Fruit fly (Drosophila melanogaster) whole organism, embryonic: Measurements from ENCODE around the gene toy.

ENCODE experiments used
- ATbp ChIP-seq: fragments of 200-800 bp; sonication (Bioruptor generic); optimal IDR thresholded peaks from 2 replicates; lab custom pipeline; 2017; ENCODE audit warnings: missing biosample characterization, mild to moderate bottlenecking, missing genetic modification characterization, missing genetic modification reagents
- Abd-B ChIP-seq: fragments of 200-800 bp; sonication (Bioruptor generic); optimal IDR thresholded peaks from 2 replicates; lab custom pipeline; 2018; ENCODE audit warnings: missing biosample characterization, mild to moderate bottlenecking, missing genetic modification characterization, moderate library complexity
- BtbVII ChIP-seq: fragments of 200-800 bp; sonication (Bioruptor generic); optimal IDR thresholded peaks from 3 replicates; lab custom pipeline; 2017; ENCODE audit warnings: missing biosample characterization, mild to moderate bottlenecking, missing genetic modification characterization
- CG10147 ChIP-seq: fragments of 200-800 bp; sonication (Bioruptor generic); optimal IDR thresholded peaks from 2 replicates; lab custom pipeline; 2019; ENCODE audit warnings: missing biosample characterization, mild to moderate bottlenecking, missing genetic modification characterization, moderate library complexity
- CG10321 ChIP-seq: fragments of 200-800 bp; sonication (Bioruptor generic); IDR thresholded peaks from 2 replicates; pipeline ENCODE4 v1.3.6; 2022; ENCODE audit warnings: missing biosample characterization, missing genetic modification characterization
- CG10959 ChIP-seq: fragments of 200-800 bp; sonication (Bioruptor generic); IDR thresholded peaks from 2 replicates; pipeline ENCODE4 v1.3.6; 2022; ENCODE audit warnings: missing biosample characterization, missing genetic modification characterization
- CG12219 ChIP-seq: fragments of 200-800 bp; sonication (Bioruptor generic); optimal IDR thresholded peaks from 3 replicates; lab custom pipeline; 2018; ENCODE audit warnings: missing biosample characterization, mild to moderate bottlenecking, missing genetic modification characterization
- CG12744 ChIP-seq: fragments of 200-800 bp; sonication (Bioruptor generic); optimal IDR thresholded peaks from 2 replicates; lab custom pipeline; 2016; ENCODE audit warnings: missing biosample characterization, missing genetic modification characterization
- CG13296 ChIP-seq: fragments of 200-800 bp; sonication (Bioruptor generic); optimal IDR thresholded peaks from 3 replicates; lab custom pipeline; 2018; ENCODE audit warnings: missing biosample characterization, mild to moderate bottlenecking, missing genetic modification characterization
- CG14860 ChIP-seq: fragments of 200-800 bp; sonication (Bioruptor generic); IDR thresholded peaks from 3 replicates; pipeline ENCODE4 v1.3.6; 2022; ENCODE audit warnings: missing biosample characterization, missing genetic modification characterization; ENCODE audit not compliant: partially characterized antibody
- CG1647 ChIP-seq: fragments of 200-800 bp; sonication (Bioruptor generic); optimal IDR thresholded peaks from 3 replicates; lab custom pipeline; 2016; ENCODE audit warnings: missing biosample characterization, missing genetic modification characterization
- CG17359 ChIP-seq: fragments of 200-800 bp; sonication (Bioruptor generic); optimal IDR thresholded peaks from 3 replicates; lab custom pipeline; 2018; ENCODE audit warnings: missing biosample characterization, mild to moderate bottlenecking, missing genetic modification characterization, moderate library complexity
- CG17568 ChIP-seq: fragments of 200-800 bp; sonication (Bioruptor generic); optimal IDR thresholded peaks from 2 replicates; lab custom pipeline; 2018; ENCODE audit warnings: missing biosample characterization, mild to moderate bottlenecking, missing genetic modification characterization, moderate library complexity
- CG18011 ChIP-seq: fragments of 200-800 bp; sonication (Bioruptor generic); optimal IDR thresholded peaks from 2 replicates; lab custom pipeline; 2017; ENCODE audit warnings: missing biosample characterization, missing genetic modification characterization, mild to moderate bottlenecking, moderate library complexity, missing genotype
- CG18764 ChIP-seq: fragments of 200-800 bp; sonication (Bioruptor generic); optimal IDR thresholded peaks from 3 replicates; lab custom pipeline; 2016; ENCODE audit warnings: missing biosample characterization, missing genetic modification characterization
- CG2199 ChIP-seq: fragments of 200-800 bp; sonication (Bioruptor generic); IDR thresholded peaks from 3 replicates; pipeline ENCODE4 v1.3.6; 2022; ENCODE audit warnings: missing biosample characterization, missing genetic modification characterization
- CG2712 ChIP-seq: fragments of 200-800 bp; optimal IDR thresholded peaks from 3 replicates; lab custom pipeline; 2019; ENCODE audit warnings: missing biosample characterization, mild to moderate bottlenecking, missing genetic modification characterization, moderate library complexity
- CG2875 ChIP-seq: fragments of 200-800 bp; sonication (Bioruptor generic); optimal IDR thresholded peaks from 2 replicates; lab custom pipeline; 2017; ENCODE audit warnings: missing biosample characterization, mild to moderate bottlenecking, missing genetic modification characterization, missing genetic modification reagents
- CG34422 ChIP-seq: fragments of 200-800 bp; sonication (Bioruptor generic); IDR thresholded peaks from 3 replicates; pipeline ENCODE4 v1.3.6; 2022; ENCODE audit warnings: missing biosample characterization, missing genetic modification characterization
- CG6791 ChIP-seq: fragments of 200-800 bp; sonication (Bioruptor generic); IDR thresholded peaks from 3 replicates; pipeline ENCODE4 v1.3.6; 2022; ENCODE audit warnings: missing biosample characterization, missing genetic modification characterization; ENCODE audit not compliant: partially characterized antibody
- CG6854 ChIP-seq: fragments of 200-800 bp; sonication (Bioruptor generic); optimal IDR thresholded peaks from 3 replicates; lab custom pipeline; 2017; ENCODE audit warnings: missing biosample characterization, mild to moderate bottlenecking, missing genetic modification characterization
- CG7372 ChIP-seq: fragments of 200-800 bp; sonication (Bioruptor generic); IDR thresholded peaks from 2 replicates; pipeline ENCODE4 v1.3.6; 2022; ENCODE audit warnings: missing biosample characterization, missing genetic modification characterization
- CG7987 ChIP-seq: fragments of 200-800 bp; sonication (Bioruptor generic); optimal IDR thresholded peaks from 2 replicates; lab custom pipeline; 2018; ENCODE audit warnings: missing biosample characterization, mild to moderate bottlenecking, missing genetic modification characterization, moderate library complexity
- CG8359 ChIP-seq: fragments of 200-800 bp; sonication (Bioruptor generic); optimal IDR thresholded peaks from 2 replicates; lab custom pipeline; 2017; ENCODE audit warnings: missing biosample characterization, mild to moderate bottlenecking, missing genetic modification characterization, borderline replicate concordance
- E2f1 ChIP-seq: fragments of 200-800 bp; sonication (Bioruptor generic); IDR thresholded peaks from 2 replicates; pipeline ENCODE4 v1.3.6; 2022; ENCODE audit warnings: missing biosample characterization, missing genetic modification characterization
- Hr78 ChIP-seq, 2 experiments: fragments of 200-800 bp in 1 of 2; fragments of >200 bp in 1 of 2; sonication (Bioruptor generic) in 1 of 2; optimal IDR thresholded peaks; 2 replicates each; lab custom pipeline; 2017 to 2019; ENCODE audit warnings: missing biosample characterization in 2 of 2, missing genetic modification characterization in 2 of 2, mild to moderate bottlenecking in 1 of 2, moderate library complexity in 1 of 2
- Kr ChIP-seq: fragments of 200-800 bp; sonication (Bioruptor generic); optimal IDR thresholded peaks from 2 replicates; lab custom pipeline; 2017; ENCODE audit warnings: missing biosample characterization, mild to moderate bottlenecking, missing genetic modification characterization
- Mad ChIP-seq: fragments of 200-800 bp; sonication (Bioruptor generic); optimal IDR thresholded peaks from 2 replicates; lab custom pipeline; 2016; ENCODE audit warnings: missing biosample characterization, missing genetic modification characterization
- PHDP ChIP-seq: fragments of 200-800 bp; sonication (Bioruptor generic); optimal IDR thresholded peaks from 3 replicates; lab custom pipeline; 2018; ENCODE audit warnings: missing biosample characterization, mild to moderate bottlenecking, missing genetic modification characterization, moderate library complexity
- Poxn ChIP-seq: fragments of 200-800 bp; sonication (Bioruptor generic); IDR thresholded peaks from 2 replicates; pipeline ENCODE4 v1.3.6; 2022; ENCODE audit warnings: missing biosample characterization, missing genetic modification characterization
- Sry-β ChIP-seq: fragments of 200-800 bp; sonication (Bioruptor generic); optimal IDR thresholded peaks from 2 replicates; lab custom pipeline; 2018; ENCODE audit warnings: missing biosample characterization, mild to moderate bottlenecking, missing genetic modification characterization, moderate library complexity
- Vsx1 ChIP-seq: fragments of 200-800 bp; sonication (Bioruptor generic); optimal IDR thresholded peaks from 2 replicates; lab custom pipeline; 2017; ENCODE audit warnings: missing biosample characterization, mild to moderate bottlenecking, missing genetic modification characterization, missing genetic modification reagents
- ap ChIP-seq: fragments of 200-800 bp; sonication (Bioruptor generic); IDR thresholded peaks from 2 replicates; pipeline ENCODE4 v1.3.6; 2022; ENCODE audit warnings: missing biosample characterization, missing genetic modification characterization
- crc ChIP-seq: fragments of 200-800 bp; sonication (Bioruptor generic); optimal IDR thresholded peaks from 2 replicates; lab custom pipeline; 2016; ENCODE audit warnings: missing biosample characterization, missing genetic modification characterization
- croc ChIP-seq: fragments of 200-800 bp; sonication (Bioruptor generic); conservative IDR thresholded peaks from 3 replicates; pipeline ENCODE4 v1.3.6; 2022; ENCODE audit warnings: missing biosample characterization, missing genetic modification characterization
- dmrt99B ChIP-seq: fragments of 200-800 bp; sonication (Bioruptor generic); optimal IDR thresholded peaks from 2 replicates; lab custom pipeline; 2018; ENCODE audit warnings: missing biosample characterization, mild to moderate bottlenecking, missing genetic modification characterization, moderate library complexity
- mld ChIP-seq: fragments of 200-800 bp; sonication (Bioruptor generic); IDR thresholded peaks from 3 replicates; pipeline ENCODE4 v1.3.6; 2022; ENCODE audit warnings: missing biosample characterization, missing genetic modification characterization; ENCODE audit not compliant: partially characterized antibody
- otp ChIP-seq: fragments of 200-800 bp; sonication (Bioruptor generic); IDR thresholded peaks from 3 replicates; pipeline ENCODE4, ENCODE4 v1.3.6; 2022; ENCODE audit warnings: missing biosample characterization, missing genetic modification characterization
- scrt ChIP-seq: fragments of 200-800 bp; sonication (Bioruptor generic); optimal IDR thresholded peaks from 2 replicates; lab custom pipeline; 2018; ENCODE audit warnings: missing biosample characterization, mild to moderate bottlenecking, missing genetic modification characterization, moderate library complexity
- sd ChIP-seq: fragments of 200-800 bp; sonication (Bioruptor generic); optimal IDR thresholded peaks from 3 replicates; lab custom pipeline; 2018; ENCODE audit warnings: missing biosample characterization, mild to moderate bottlenecking, missing genetic modification characterization, moderate library complexity
- sisA ChIP-seq: fragments of 200-800 bp; sonication (Bioruptor generic); IDR thresholded peaks from 2 replicates; pipeline ENCODE4 v1.3.6; 2022; ENCODE audit warnings: missing biosample characterization, missing genetic modification characterization
- stc ChIP-seq: fragments of 200-800 bp; sonication (Bioruptor generic); IDR thresholded peaks from 2 replicates; pipeline ENCODE4 v1.3.6; 2022; ENCODE audit warnings: missing biosample characterization, missing genetic modification characterization
- tgo ChIP-seq: fragments of 200-800 bp; sonication (Bioruptor generic); IDR thresholded peaks from 3 replicates; pipeline ENCODE4 v1.3.6; 2022; ENCODE audit warnings: missing biosample characterization, missing genetic modification characterization
- toy ChIP-seq: fragments of 200-800 bp; sonication (Bioruptor generic); IDR thresholded peaks from 2 replicates; pipeline ENCODE4 v1.3.6; 2022; ENCODE audit warnings: missing biosample characterization, missing genetic modification characterization
- trem ChIP-seq: fragments of 200-800 bp; optimal IDR thresholded peaks from 3 replicates; lab custom pipeline; 2019; ENCODE audit warnings: missing biosample characterization, mild to moderate bottlenecking, missing genetic modification characterization, moderate library complexity
- ttk ChIP-seq: fragments of 200-800 bp; sonication (Bioruptor generic); IDR thresholded peaks from 2 replicates; pipeline ENCODE4 v2.1.2; 2022; ENCODE audit warnings: missing biosample characterization, missing genetic modification characterization
- unpg ChIP-seq: fragments of 200-800 bp; sonication (Bioruptor generic); optimal IDR thresholded peaks from 3 replicates; lab custom pipeline; 2018; ENCODE audit warnings: missing biosample characterization, mild to moderate bottlenecking, missing genetic modification characterization, moderate library complexity
- usp ChIP-seq: fragments of >200 bp; optimal IDR thresholded peaks from 2 replicates; lab custom pipeline; 2017; ENCODE audit warnings: missing biosample characterization, missing genetic modification characterization

The toy gene

DNA sequence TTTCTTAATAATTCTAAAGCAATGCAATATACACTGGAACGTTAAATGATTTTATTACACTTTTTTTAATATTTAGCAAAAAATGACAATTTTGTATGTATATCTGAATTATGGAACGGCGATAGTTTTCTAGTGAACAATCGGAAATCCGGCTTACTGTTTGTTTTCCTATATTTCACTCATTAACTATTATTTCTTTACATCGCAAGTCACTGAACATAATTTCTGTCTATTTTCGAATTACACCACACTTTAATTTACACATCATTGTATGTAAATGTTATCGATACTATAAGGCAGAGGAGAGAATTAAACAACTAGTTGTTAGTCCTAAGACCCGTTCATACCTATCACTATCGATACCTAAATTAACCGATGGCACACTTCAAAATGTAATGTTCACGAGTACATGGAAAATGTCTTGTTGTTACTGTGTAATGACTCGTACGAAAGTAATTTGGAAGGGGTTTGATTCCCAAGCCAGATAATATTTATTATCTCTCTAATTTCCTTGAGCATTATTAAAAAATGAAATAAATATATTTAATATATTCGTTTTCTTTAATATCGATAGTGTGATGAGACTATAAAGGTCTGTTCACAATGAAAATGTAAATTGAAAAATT lies 37.4 kb downstream of the toy start, which contains the start of gene PlexA (continued):
- TF ChIP-seq CG1647 (GFP tag; lab: Kevin White, UChicago) (peak; percentile 57), CG7372 (GFP tag; lab: Robert Waterston, UW) (peak; percentile 95), ttk (GFP tag; lab: Robert Waterston, UW) (peak; percentile 96), dmrt99B (tag; lab: Kevin White, UChicago) (peak; percentile 85), CG2199 (GFP tag; lab: Robert Waterston, UW) (peak; percentile 77; the same call in 2 of the 3 replicates), CG8359 (GFP tag; lab: Kevin White, UChicago) (no peak), CG10959 (no peak; the same call in 1 of the 2 replicates), ap (GFP tag; lab: Robert Waterston, UW) (peak; percentile 89), Vsx1 (no peak), Poxn (no peak; the same call in 1 of the 2 replicates), Kr (GFP tag; lab: Kevin White, UChicago) (no peak), Mad (peak; percentile 63), mld (GFP tag; lab: Robert Waterston, UW) (peak; percentile 53; the same call in 1 of the 3 replicates), CG18011 (GFP tag; lab: Kevin White, UChicago) (peak; percentile 13), CG7987 (GFP tag; lab: Kevin White, UChicago) (peak; percentile 30), otp (GFP tag; lab: Robert Waterston, UW) (no peak; the same call in 2 of the 3 replicates), unpg (GFP tag; lab: Kevin White, UChicago) (peak; percentile 92), usp (GFP tag; lab: Kevin White, UChicago) (no peak), CG6791 (GFP tag; lab: Robert Waterston, UW) (peak; percentile 77)

DNA sequence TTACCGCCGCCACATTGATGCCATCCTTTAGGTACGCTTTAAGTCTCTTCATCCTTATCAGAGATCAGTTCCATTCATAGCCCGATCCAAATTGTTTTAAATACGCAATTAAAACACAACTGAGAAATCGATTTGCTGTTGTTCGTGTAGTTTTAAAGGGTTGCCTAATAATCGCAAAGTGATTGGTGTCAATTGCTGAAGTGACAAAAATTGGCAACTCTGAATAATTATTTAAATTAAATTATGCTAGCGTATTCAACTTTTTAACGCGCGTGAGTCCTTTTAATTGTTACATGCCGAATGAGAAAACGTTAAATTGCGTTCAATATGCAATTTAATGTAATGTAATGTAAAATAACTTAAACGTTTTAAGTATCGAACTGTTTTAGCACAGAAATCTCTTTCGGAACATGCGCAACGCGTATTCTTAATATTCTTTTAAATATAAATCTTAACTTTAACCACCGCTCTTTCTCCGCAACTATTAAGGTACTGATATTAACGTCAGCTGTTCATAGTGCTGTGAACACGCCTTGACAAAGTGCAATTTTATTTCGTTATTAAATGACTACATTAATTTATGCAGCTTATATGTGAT lies 39.8 kb downstream of the toy start, which contains the start of gene Mpv17:
Gene Mpv17 (minus strand): TSS at position 164 of the 598 bp plus-strand sequence.
- TF ChIP-seq trem (no peak), CG2712 (tag; lab: Kevin White, UChicago) (no peak), CG34422 (GFP tag; lab: Robert Waterston, UW) (no peak), crc (GFP tag; lab: Kevin White, UChicago) (no peak), CG17359 (tag; lab: Kevin White, UChicago) (no peak), ATbp (GFP tag; lab: Kevin White, UChicago) (no peak), CG13296 (peak; percentile 25), scrt (GFP tag; lab: Kevin White, UChicago) (no peak), croc (GFP tag; lab: Robert Waterston, UW) (no peak), CG14860 (GFP tag; lab: Robert Waterston, UW) (no peak), Sry-β (GFP tag; lab: Kevin White, UChicago) (no peak), CG6854 (no peak), BtbVII (GFP tag; lab: Kevin White, UChicago) (no peak), CG17568 (no peak), Poxn (no peak), CG10321 (GFP tag; lab: Robert Waterston, UW) (no peak), stc (GFP tag; lab: Robert Waterston, UW) (no peak), PHDP (peak; percentile 12), CG12219 (GFP tag; lab: Kevin White, UChicago) (no peak), tgo (GFP tag; lab: Robert Waterston, UW) (no peak), sd (tag; lab: Kevin White, UChicago) (no peak), Hr78 (GFP tag; optimal IDR thresholded peaks at IDR 0.05; lab: Kevin White, UChicago) (no peak), Abd-B (no peak), CG2875 (GFP tag; lab: Kevin White, UChicago) (no peak), CG10147 (no peak), CG12744 (GFP tag; lab: Kevin White, UChicago) (no peak), E2f1 (GFP tag; lab: Robert Waterston, UW) (no peak), sisA (no peak), CG18764 (GFP tag; lab: Kevin White, UChicago) (no peak), toy (GFP tag; lab: Robert Waterston, UW) (no peak)
